Worm (Caenorhabditis elegans): ENCODE data around the gene best-24.

best-24 gene

ce11 chrIII:7891573-7892306, 9.1 kb upstream of the best-24 start, which contains the start of the genes ZK688.5 and fahd-1 (continued):
- TF ChIP-seq aptf-3 (GFP tag; IDR thresholded peaks at IDR 0.05): no peak
- no peak for TF ChIP-seq ets-4 (GFP tag; optimal IDR thresholded peaks at IDR 0.05)
- TF ChIP-seq ztf-6 (GFP tag; IDR thresholded peaks at IDR 0.05): no peak
- TF ChIP-seq pha-4 (tag; optimal IDR thresholded peaks at IDR 0.05): no peak
- TF ChIP-seq lsl-1 (GFP tag; optimal IDR thresholded peaks at IDR 0.05): no peak
- no peak for TF ChIP-seq Y56A3A.18 (GFP tag; IDR thresholded peaks at IDR 0.05)
- no peak for TF ChIP-seq F39B2.1 (GFP tag; IDR thresholded peaks at IDR 0.05)
- TF ChIP-seq F55B11.4 (tag; optimal IDR thresholded peaks at IDR 0.05; ENCODE audit: borderline replicate concordance, insufficient read depth): no peak
- TF ChIP-seq F52B5.7 (tag; optimal IDR thresholded peaks at IDR 0.05): no peak
- TF ChIP-seq madf-10 (tag; optimal IDR thresholded peaks at IDR 0.05): peak; percentile 14
- no peak for TF ChIP-seq nhr-90 (tag; optimal IDR thresholded peaks at IDR 0.05)
- peak; percentile 29 for TF ChIP-seq chd-7 (tag; optimal IDR thresholded peaks at IDR 0.05)
- TF ChIP-seq ceh-79 (tag; optimal IDR thresholded peaks at IDR 0.05): no peak
- TF ChIP-seq lsy-27 (tag; optimal IDR thresholded peaks at IDR 0.05; ENCODE audit: borderline replicate concordance, insufficient read depth): peak; percentile 71
- no peak for TF ChIP-seq ztf-18 (tag; optimal IDR thresholded peaks at IDR 0.05)
- no peak for TF ChIP-seq efl-1 (GFP tag; optimal IDR thresholded peaks at IDR 0.05)
- TF ChIP-seq F10E7.11 (tag; optimal IDR thresholded peaks at IDR 0.05): no peak
- TF ChIP-seq hlh-12 (tag; optimal IDR thresholded peaks at IDR 0.05): no peak
- peak; percentile 7 for TF ChIP-seq lin-54 (GFP tag; optimal IDR thresholded peaks at IDR 0.05)
- TF ChIP-seq F49E8.2 (tag; optimal IDR thresholded peaks at IDR 0.05; ENCODE audit: insufficient read depth): no peak
- 0 out of 2 replicates have a peak, but pooled peaks have one; percentile 26 for TF ChIP-seq pbrm-1 (GFP tag; IDR thresholded peaks at IDR 0.05)
- peak; percentile 27 to 51 for TF ChIP-seq let-607 (tag; optimal IDR thresholded peaks at IDR 0.05)
- TF ChIP-seq sdz-38 (tag; optimal IDR thresholded peaks at IDR 0.05): no peak
- TF ChIP-seq C06A6.2 (GFP tag; conservative IDR thresholded peaks at IDR 0.05): 0 out of 2 replicates have a peak, but pooled peaks have one; percentile 35
- no peak for TF ChIP-seq repo-1 (tag; optimal IDR thresholded peaks at IDR 0.05)
- no peak for TF ChIP-seq ztf-28 (GFP tag; IDR thresholded peaks at IDR 0.05)
- TF ChIP-seq aptf-2 (GFP tag; conservative IDR thresholded peaks at IDR 0.05): no peak
- TF ChIP-seq somi-1 (GFP tag; optimal IDR thresholded peaks at IDR 0.05): peak; percentile 43
- TF ChIP-seq F37B4.10 (GFP tag; IDR thresholded peaks at IDR 0.05): no peak
- TF ChIP-seq B0035.1 (tag; optimal IDR thresholded peaks at IDR 0.05): no peak
- no peak for TF ChIP-seq hmg-20 (GFP tag; IDR thresholded peaks at IDR 0.05)
- TF ChIP-seq egl-18 (GFP tag; IDR thresholded peaks at IDR 0.05): no peak
- no peak; the same call in 1 of the 2 replicates for TF ChIP-seq rcor-1 (GFP tag; IDR thresholded peaks at IDR 0.05)
- peak; percentile 69 for TF ChIP-seq lin-40 (tag; optimal IDR thresholded peaks at IDR 0.05)
- TF ChIP-seq ZK185.1 (tag; optimal IDR thresholded peaks at IDR 0.05; ENCODE audit: poor library complexity, severe bottlenecking): peak; percentile 26
- no peak for TF ChIP-seq atf-7 (tag; optimal IDR thresholded peaks at IDR 0.05)
- no peak for TF ChIP-seq nhr-179 (tag; optimal IDR thresholded peaks at IDR 0.05)
- TF ChIP-seq bed-2 (GFP tag; IDR thresholded peaks at IDR 0.05): no peak
- peak; percentile 44 for TF ChIP-seq ceh-27 (GFP tag; optimal IDR thresholded peaks at IDR 0.05)
- peak; percentile 50; the same call in 1 of the 2 replicates for TF ChIP-seq let-526 (GFP tag; IDR thresholded peaks at IDR 0.05)
- TF ChIP-seq F57C9.4 (tag; optimal IDR thresholded peaks at IDR 0.05): no peak
- no peak for TF ChIP-seq mel-28 (tag; optimal IDR thresholded peaks at IDR 0.05; ENCODE audit: borderline replicate concordance)
- TF ChIP-seq F23B12.7 (tag; optimal IDR thresholded peaks at IDR 0.05; ENCODE audit: insufficient read depth): no peak
- TF ChIP-seq Y67H2A.10 (GFP tag; conservative IDR thresholded peaks at IDR 0.05): no peak
- TF ChIP-seq sptf-2 (GFP tag; optimal IDR thresholded peaks at IDR 0.05): no peak
- no peak for TF ChIP-seq rpc-1 (optimal IDR thresholded peaks at IDR 0.05)
- TF ChIP-seq rpc-1 (tag; optimal IDR thresholded peaks at IDR 0.05): no peak
- no peak for TF ChIP-seq gei-17 (GFP tag; optimal IDR thresholded peaks at IDR 0.05)

Measured in whole organism, young adult.